Fruit fly (Drosophila melanogaster) whole organism, embryonic: Measurements from ENCODE around the gene Dbp73D.

Source experiments
- CG10565 ChIP-seq: fragments of 200-800 bp; sonication (Bioruptor generic); optimal IDR thresholded peaks from 3 replicates; lab custom pipeline; 2016; ENCODE audit warnings: missing biosample characterization, mild to moderate bottlenecking, missing genetic modification characterization
- CG10979 ChIP-seq: fragments of 200-800 bp; sonication (Bioruptor generic); optimal IDR thresholded peaks from 2 replicates; lab custom pipeline; 2018; ENCODE audit warnings: missing biosample characterization, mild to moderate bottlenecking, missing genetic modification characterization, moderate library complexity
- CG11093 ChIP-seq: fragments of 200-800 bp; sonication (Bioruptor generic); IDR thresholded peaks from 3 replicates; pipeline ENCODE4 v1.3.6; 2022; ENCODE audit warnings: missing biosample characterization, missing genetic modification characterization
- CG11398 ChIP-seq: fragments of 200-800 bp; sonication (Bioruptor generic); optimal IDR thresholded peaks from 2 replicates; lab custom pipeline; 2016; ENCODE audit warnings: missing biosample characterization, missing genetic modification characterization
- CG11504 ChIP-seq: fragments of 200-800 bp; sonication (Bioruptor generic); optimal IDR thresholded peaks from 3 replicates; lab custom pipeline; 2019; ENCODE audit warnings: missing biosample characterization, mild to moderate bottlenecking, missing genetic modification characterization, moderate library complexity
- CG12769 ChIP-seq: fragments of 200-800 bp; sonication (Bioruptor generic); optimal IDR thresholded peaks from 2 replicates; lab custom pipeline; 2019; ENCODE audit warnings: missing biosample characterization, mild to moderate bottlenecking, missing genetic modification characterization, moderate library complexity
- CG12942 ChIP-seq: fragments of 200-800 bp; sonication (Bioruptor generic); optimal IDR thresholded peaks from 3 replicates; lab custom pipeline; 2016; ENCODE audit warnings: missing biosample characterization, missing genetic modification characterization
- CG1529 ChIP-seq: fragments of 200-800 bp; sonication (Bioruptor generic); optimal IDR thresholded peaks from 3 replicates; lab custom pipeline; 2018; ENCODE audit warnings: missing biosample characterization, missing genetic modification characterization
- CG15479 ChIP-seq: fragments of 200-800 bp; sonication (Bioruptor generic); optimal IDR thresholded peaks from 3 replicates; lab custom pipeline; 2019; ENCODE audit warnings: missing biosample characterization, mild to moderate bottlenecking, missing genetic modification characterization, moderate library complexity
- CG15601 ChIP-seq: fragments of 200-800 bp; sonication (Bioruptor generic); optimal IDR thresholded peaks from 3 replicates; lab custom pipeline; 2019; ENCODE audit warnings: missing biosample characterization, mild to moderate bottlenecking, missing genetic modification characterization, moderate library complexity
- CG15696 ChIP-seq: fragments of 200-800 bp; sonication (Bioruptor generic); optimal IDR thresholded peaks from 2 replicates; lab custom pipeline; 2019; ENCODE audit warnings: missing biosample characterization, mild to moderate bottlenecking, missing genetic modification characterization, moderate library complexity
- CG1603 ChIP-seq: fragments of 200-800 bp; sonication (Bioruptor generic); optimal IDR thresholded peaks from 2 replicates; lab custom pipeline; 2019; ENCODE audit warnings: missing biosample characterization, mild to moderate bottlenecking, missing genetic modification characterization, moderate library complexity
- CG17568 ChIP-seq: fragments of 200-800 bp; sonication (Bioruptor generic); optimal IDR thresholded peaks from 2 replicates; lab custom pipeline; 2018; ENCODE audit warnings: missing biosample characterization, mild to moderate bottlenecking, missing genetic modification characterization, moderate library complexity
- CG18011 ChIP-seq: fragments of 200-800 bp; sonication (Bioruptor generic); optimal IDR thresholded peaks from 2 replicates; lab custom pipeline; 2017; ENCODE audit warnings: missing biosample characterization, missing genetic modification characterization, mild to moderate bottlenecking, moderate library complexity, missing genotype
- CG2712 ChIP-seq: fragments of 200-800 bp; optimal IDR thresholded peaks from 3 replicates; lab custom pipeline; 2019; ENCODE audit warnings: missing biosample characterization, mild to moderate bottlenecking, missing genetic modification characterization, moderate library complexity
- CG30431 ChIP-seq: fragments of 200-800 bp; sonication (Bioruptor generic); optimal IDR thresholded peaks from 2 replicates; lab custom pipeline; 2017; ENCODE audit warnings: missing biosample characterization, missing genetic modification characterization
- CG32532 ChIP-seq: fragments of 200-800 bp; sonication (Bioruptor generic); IDR thresholded peaks from 2 replicates; pipeline ENCODE4 v1.3.6; 2022; ENCODE audit warnings: missing biosample characterization, missing genetic modification characterization
- CG32767 ChIP-seq: fragments of 200-800 bp; sonication (Bioruptor generic); IDR thresholded peaks from 2 replicates; pipeline ENCODE4 v1.3.6; 2022; ENCODE audit warnings: missing biosample characterization, missing genetic modification characterization
- CG3847 ChIP-seq: fragments of 200-800 bp; sonication (Bioruptor generic); IDR thresholded peaks from 2 replicates; pipeline ENCODE4 v1.3.6; 2022; ENCODE audit warnings: missing biosample characterization, missing genetic modification characterization
- CG6272 ChIP-seq: fragments of 200-800 bp; sonication (Bioruptor generic); IDR thresholded peaks from 2 replicates; pipeline ENCODE4 v1.3.6; 2022; ENCODE audit warnings: missing biosample characterization, missing genetic modification characterization
- CG8290 ChIP-seq, 3 experiments: fragments of 200-800 bp; sonication (Bioruptor generic); optimal IDR thresholded peaks; 2 replicates each; lab custom pipeline; 2016 to 2019; ENCODE audit warnings: missing biosample characterization in 3 of 3, missing genetic modification characterization in 3 of 3, mild to moderate bottlenecking in 2 of 3, moderate library complexity in 1 of 3
- CG9932 ChIP-seq: fragments of 200-800 bp; sonication (Bioruptor generic); IDR thresholded peaks from 2 replicates; pipeline ENCODE4 v1.3.6; 2022; ENCODE audit warnings: missing biosample characterization, missing genetic modification characterization
- CHES-1-like ChIP-seq: fragments of 200-800 bp; sonication (Bioruptor generic); optimal IDR thresholded peaks from 2 replicates; lab custom pipeline; 2016; ENCODE audit warnings: missing biosample characterization, missing genetic modification characterization
- Drgx ChIP-seq: fragments of 200-800 bp; sonication (Bioruptor generic); IDR thresholded peaks from 2 replicates; pipeline ENCODE4 v1.3.6; 2022; ENCODE audit warnings: missing biosample characterization, missing genetic modification characterization
- Elba2 ChIP-seq: fragments of 200-800 bp; sonication (Bioruptor generic); optimal IDR thresholded peaks from 3 replicates; lab custom pipeline; 2016; ENCODE audit warnings: missing biosample characterization, missing genetic modification characterization
- Kr ChIP-seq: fragments of 200-800 bp; sonication (Bioruptor generic); optimal IDR thresholded peaks from 2 replicates; lab custom pipeline; 2017; ENCODE audit warnings: missing biosample characterization, mild to moderate bottlenecking, missing genetic modification characterization
- MTF-1 ChIP-seq: fragments of 200-800 bp; sonication (Bioruptor generic); optimal IDR thresholded peaks from 2 replicates; lab custom pipeline; 2018; ENCODE audit warnings: missing biosample characterization, mild to moderate bottlenecking, missing genetic modification characterization, borderline replicate concordance
- PHDP ChIP-seq: fragments of 200-800 bp; sonication (Bioruptor generic); optimal IDR thresholded peaks from 3 replicates; lab custom pipeline; 2018; ENCODE audit warnings: missing biosample characterization, mild to moderate bottlenecking, missing genetic modification characterization, moderate library complexity
- Six4 ChIP-seq: fragments of 200-800 bp; sonication (Bioruptor generic); optimal IDR thresholded peaks from 2 replicates; lab custom pipeline; 2016; ENCODE audit warnings: missing biosample characterization, missing genetic modification characterization
- Ssrp ChIP-seq: fragments of 200-800 bp; sonication (Bioruptor generic); optimal IDR thresholded peaks from 2 replicates; lab custom pipeline; 2018; ENCODE audit warnings: missing biosample characterization, mild to moderate bottlenecking, missing genetic modification characterization, moderate library complexity
- amos ChIP-seq: fragments of 200-800 bp; sonication (Bioruptor generic); IDR thresholded peaks from 2 replicates; pipeline ENCODE4 v1.3.6; 2022; ENCODE audit warnings: missing biosample characterization, missing genetic modification characterization; ENCODE audit not compliant: partially characterized antibody
- az2 ChIP-seq: fragments of 200-800 bp; sonication (Bioruptor generic); optimal IDR thresholded peaks from 3 replicates; lab custom pipeline; 2016; ENCODE audit warnings: missing biosample characterization, missing genetic modification characterization
- dati ChIP-seq: fragments of 200-800 bp; sonication (Bioruptor generic); IDR thresholded peaks from 2 replicates; pipeline ENCODE4 v1.3.6; 2022; ENCODE audit warnings: missing biosample characterization, missing genetic modification characterization
- emc ChIP-seq: fragments of 200-800 bp; sonication (Bioruptor generic); optimal IDR thresholded peaks from 2 replicates; lab custom pipeline; 2016; ENCODE audit warnings: missing biosample characterization, missing genetic modification characterization
- fd64A ChIP-seq: fragments of 200-800 bp; sonication (Bioruptor generic); optimal IDR thresholded peaks from 3 replicates; lab custom pipeline; 2018; ENCODE audit warnings: missing biosample characterization, mild to moderate bottlenecking, missing genetic modification characterization
- fru ChIP-seq: fragments of >200 bp; optimal IDR thresholded peaks from 2 replicates; lab custom pipeline; 2017
- gce ChIP-seq: fragments of 200-800 bp; sonication (Bioruptor generic); IDR thresholded peaks from 3 replicates; pipeline ENCODE4 v1.3.6; 2022; ENCODE audit warnings: missing biosample characterization, missing genetic modification characterization
- gcm2 ChIP-seq: fragments of 200-800 bp; sonication (Bioruptor generic); optimal IDR thresholded peaks from 2 replicates; lab custom pipeline; 2016; ENCODE audit warnings: missing biosample characterization, missing genetic modification characterization
- gfzf ChIP-seq: fragments of 200-800 bp; sonication (Bioruptor generic); optimal IDR thresholded peaks from 2 replicates; lab custom pipeline; 2016; ENCODE audit warnings: missing biosample characterization, mild to moderate bottlenecking, missing genetic modification characterization, moderate library complexity
- knrl ChIP-seq: fragments of 200-800 bp; sonication (Bioruptor generic); IDR thresholded peaks from 3 replicates; pipeline ENCODE4 v1.3.6; 2022; ENCODE audit warnings: missing biosample characterization, missing genetic modification characterization; ENCODE audit not compliant: partially characterized antibody
- lilli ChIP-seq: fragments of 200-800 bp; sonication (Bioruptor generic); optimal IDR thresholded peaks from 3 replicates; lab custom pipeline; 2016; ENCODE audit warnings: missing biosample characterization, missing genetic modification characterization
- nerfin-2 ChIP-seq: fragments of 200-800 bp; sonication (Bioruptor generic); IDR thresholded peaks from 2 replicates; pipeline ENCODE4 v1.3.6; 2022; ENCODE audit warnings: missing biosample characterization, missing genetic modification characterization; ENCODE audit not compliant: partially characterized antibody
- nom ChIP-seq: fragments of 200-800 bp; sonication (Bioruptor generic); optimal IDR thresholded peaks from 2 replicates; lab custom pipeline; 2017; ENCODE audit warnings: missing biosample characterization, missing genetic modification characterization, mild to moderate bottlenecking, moderate library complexity, missing genetic modification reagents
- pan ChIP-seq, 4 experiments: fragments of >200 bp in 3 of 4; fragments of 200-800 bp in 1 of 4; sonication (Bioruptor generic) in 1 of 4; optimal IDR thresholded peaks in 3 of 4; IDR thresholded peaks in 1 of 4; 2 replicates each; pipeline versions ENCODE4 v1.3.6 to Lab custom; 2017 to 2022; ENCODE audit warnings: missing biosample characterization in 2 of 4, missing genetic modification characterization in 2 of 4, mixed read lengths in 1 of 4
- phol ChIP-seq: fragments of 200-800 bp; sonication (Bioruptor generic); optimal IDR thresholded peaks from 3 replicates; lab custom pipeline; 2018; ENCODE audit warnings: missing biosample characterization, mild to moderate bottlenecking, missing genetic modification characterization, moderate library complexity
- sna ChIP-seq: fragments of 200-800 bp; sonication (Bioruptor generic); IDR thresholded peaks from 2 replicates; pipeline ENCODE4 v1.3.6; 2022; ENCODE audit warnings: missing biosample characterization, missing genetic modification characterization; ENCODE audit not compliant: partially characterized antibody
- ssp ChIP-seq: fragments of 200-800 bp; sonication (Bioruptor generic); IDR thresholded peaks from 2 replicates; pipeline ENCODE4 v1.3.6; 2022; ENCODE audit warnings: missing biosample characterization, missing genetic modification characterization
- stwl ChIP-seq: fragments of 200-800 bp; sonication (Bioruptor generic); optimal IDR thresholded peaks from 3 replicates; lab custom pipeline; 2018; ENCODE audit warnings: missing biosample characterization, mild to moderate bottlenecking, missing genetic modification characterization, moderate library complexity
- tio ChIP-seq: fragments of 200-800 bp; sonication (Bioruptor generic); optimal IDR thresholded peaks from 2 replicates; lab custom pipeline; 2017; ENCODE audit warnings: missing biosample characterization, missing genetic modification characterization, inconsistent platforms
- wor ChIP-seq: fragments of 200-800 bp; sonication (Bioruptor generic); IDR thresholded peaks from 2 replicates; pipeline ENCODE4 v1.3.6; 2022; ENCODE audit warnings: missing biosample characterization, missing genetic modification characterization

Dbp73D gene

dm6 chr3L:16749726-16750125, 19.1 kb upstream of the Dbp73D start (continued):
- no peak for TF ChIP-seq CG11093
- no peak for TF ChIP-seq ssp (GFP tag; lab: Robert Waterston, UW)
- TF ChIP-seq CG8290 (GFP tag; optimal IDR thresholded peaks at IDR 0.05; lab: Kevin White, UChicago) = no peak
- TF ChIP-seq CG8290 (tag; optimal IDR thresholded peaks at IDR 0.05; lab: Kevin White, UChicago) = no peak
- no peak for TF ChIP-seq nerfin-2
- TF ChIP-seq CG1529 (GFP tag; lab: Kevin White, UChicago) = no peak
- no peak for TF ChIP-seq sna (GFP tag; lab: Robert Waterston, UW)
- TF ChIP-seq stwl = peak; percentile 17
- TF ChIP-seq CG11504 (tag; lab: Kevin White, UChicago) = peak; percentile 63
- no peak for TF ChIP-seq CG15479 (GFP tag; lab: Kevin White, UChicago)
- TF ChIP-seq PHDP = no peak
- no peak for TF ChIP-seq dati (GFP tag; lab: Robert Waterston, UW)
- TF ChIP-seq CG17568 (GFP tag; lab: Kevin White, UChicago) = no peak
- TF ChIP-seq fd64A = no peak
- TF ChIP-seq CG32532 = no peak
- TF ChIP-seq CG9932 (GFP tag; lab: Robert Waterston, UW) = no peak
- TF ChIP-seq Ssrp = peak; percentile 9
- no peak for TF ChIP-seq knrl (GFP tag; lab: Robert Waterston, UW)
- TF ChIP-seq gcm2 = no peak
- TF ChIP-seq lilli (GFP tag; lab: Kevin White, UChicago) = no peak
- TF ChIP-seq Six4 (GFP tag; lab: Kevin White, UChicago) = peak; percentile 27
- peak; percentile 12 for TF ChIP-seq CG30431 (GFP tag; lab: Kevin White, UChicago)
- TF ChIP-seq CG32767 = no peak
- peak; percentile 59 for TF ChIP-seq Drgx (GFP tag; lab: Robert Waterston, UW)
- no peak for TF ChIP-seq Elba2 (GFP tag; lab: Kevin White, UChicago)
- no peak for TF ChIP-seq gce
- TF ChIP-seq CG15696 = peak; percentile 54
- TF ChIP-seq tio (GFP tag; lab: Kevin White, UChicago) = no peak
- no peak for TF ChIP-seq CG1603
- TF ChIP-seq gfzf = no peak
- peak; percentile 82 for TF ChIP-seq CG10979
- TF ChIP-seq az2 (GFP tag; lab: Kevin White, UChicago) = no peak
- no peak for TF ChIP-seq CHES-1-like
- TF ChIP-seq wor (GFP tag; lab: Robert Waterston, UW) = no peak
- no peak for TF ChIP-seq fru (lab: Kevin White, UChicago)
- TF ChIP-seq CG12942 (GFP tag; lab: Kevin White, UChicago) = no peak
- no peak for TF ChIP-seq pan (optimal IDR thresholded peaks at IDR 0.05; lab: Kevin White, UChicago)
- TF ChIP-seq pan (GFP tag; optimal IDR thresholded peaks at IDR 0.05 in 1 of 2, IDR thresholded peaks at IDR 0.05 in 1 of 2) = no peak
- no peak for TF ChIP-seq CG18011 (GFP tag; lab: Kevin White, UChicago)
- TF ChIP-seq phol = peak; percentile 75
- no peak for TF ChIP-seq amos (GFP tag; lab: Robert Waterston, UW)
- peak; percentile 84 for TF ChIP-seq CG2712 (tag; lab: Kevin White, UChicago)
- no peak for TF ChIP-seq Kr (GFP tag; lab: Kevin White, UChicago)
- TF ChIP-seq nom (GFP tag; lab: Kevin White, UChicago) = no peak
- no peak for TF ChIP-seq CG11398 (GFP tag; lab: Kevin White, UChicago)
- TF ChIP-seq CG6272 (GFP tag; lab: Robert Waterston, UW) = no peak
- no peak for TF ChIP-seq CG3847 (GFP tag; lab: Robert Waterston, UW)
- no peak for TF ChIP-seq MTF-1 (GFP tag; lab: Kevin White, UChicago)
- no peak for TF ChIP-seq CG12769 (tag; lab: Kevin White, UChicago)
- TF ChIP-seq CG15601 (tag; lab: Kevin White, UChicago) = peak; percentile 33
- TF ChIP-seq CG10565 (GFP tag; lab: Kevin White, UChicago) = no peak
- TF ChIP-seq emc (GFP tag; lab: Kevin White, UChicago) = no peak
